Fruit fly (Drosophila melanogaster) whole organism, embryonic: ENCODE results near the gene pav.

Experiments used
- Abd-B ChIP-seq: fragments of 200-800 bp; sonication (Bioruptor generic); optimal IDR thresholded peaks from 2 replicates; lab custom pipeline; 2018; ENCODE audit warnings: missing biosample characterization, mild to moderate bottlenecking, missing genetic modification characterization, moderate library complexity
- Atf6 ChIP-seq: fragments of 200-800 bp; sonication (Bioruptor generic); IDR thresholded peaks from 2 replicates; pipeline ENCODE4 v1.3.6; 2022; ENCODE audit warnings: missing biosample characterization, missing genetic modification characterization
- Awh ChIP-seq: fragments of 200-800 bp; sonication (Bioruptor generic); IDR thresholded peaks from 2 replicates; pipeline ENCODE4, ENCODE4 v1.3.6; 2022; ENCODE audit warnings: missing biosample characterization, missing genetic modification characterization
- BEAF-32 ChIP-seq: fragments of 200-800 bp; sonication (Bioruptor generic); optimal IDR thresholded peaks from 3 replicates; lab custom pipeline; 2017; ENCODE audit warnings: missing biosample characterization, missing genetic modification characterization, mild to moderate bottlenecking, moderate library complexity, missing genetic modification reagents
- CG10267 ChIP-seq: fragments of 200-800 bp; sonication (Bioruptor generic); optimal IDR thresholded peaks from 2 replicates; lab custom pipeline; 2018; ENCODE audit warnings: missing biosample characterization, mild to moderate bottlenecking, missing genetic modification characterization, moderate library complexity
- CG11456 ChIP-seq: fragments of 200-800 bp; sonication (Bioruptor generic); IDR thresholded peaks from 3 replicates; pipeline ENCODE4 v1.3.6; 2022; ENCODE audit warnings: missing biosample characterization, missing genetic modification characterization
- CG14667 ChIP-seq: fragments of 200-800 bp; sonication (Bioruptor generic); IDR thresholded peaks from 2 replicates; pipeline ENCODE4 v1.3.6; 2022; ENCODE audit warnings: missing biosample characterization, missing genetic modification characterization
- CG15696 ChIP-seq: fragments of 200-800 bp; sonication (Bioruptor generic); optimal IDR thresholded peaks from 2 replicates; lab custom pipeline; 2019; ENCODE audit warnings: missing biosample characterization, mild to moderate bottlenecking, missing genetic modification characterization, moderate library complexity
- CG1647 ChIP-seq: fragments of 200-800 bp; sonication (Bioruptor generic); optimal IDR thresholded peaks from 3 replicates; lab custom pipeline; 2016; ENCODE audit warnings: missing biosample characterization, missing genetic modification characterization
- CG17568 ChIP-seq: fragments of 200-800 bp; sonication (Bioruptor generic); optimal IDR thresholded peaks from 2 replicates; lab custom pipeline; 2018; ENCODE audit warnings: missing biosample characterization, mild to moderate bottlenecking, missing genetic modification characterization, moderate library complexity
- CG2120 ChIP-seq: fragments of 200-800 bp; sonication (Bioruptor generic); optimal IDR thresholded peaks from 3 replicates; lab custom pipeline; 2016; ENCODE audit warnings: missing biosample characterization, missing genetic modification characterization
- CG30403 ChIP-seq: fragments of 200-800 bp; sonication (Bioruptor generic); optimal IDR thresholded peaks from 3 replicates; lab custom pipeline; 2016; ENCODE audit warnings: missing biosample characterization, missing genetic modification characterization
- CG34376 ChIP-seq: fragments of 200-800 bp; sonication (Bioruptor generic); optimal IDR thresholded peaks from 2 replicates; lab custom pipeline; 2018; ENCODE audit warnings: missing biosample characterization, mild to moderate bottlenecking, missing genetic modification characterization
- CG34422 ChIP-seq: fragments of 200-800 bp; sonication (Bioruptor generic); IDR thresholded peaks from 3 replicates; pipeline ENCODE4 v1.3.6; 2022; ENCODE audit warnings: missing biosample characterization, missing genetic modification characterization
- CG3847 ChIP-seq: fragments of 200-800 bp; sonication (Bioruptor generic); IDR thresholded peaks from 2 replicates; pipeline ENCODE4 v1.3.6; 2022; ENCODE audit warnings: missing biosample characterization, missing genetic modification characterization
- CG4617 ChIP-seq: fragments of 200-800 bp; sonication (Bioruptor generic); optimal IDR thresholded peaks from 3 replicates; lab custom pipeline; 2016; ENCODE audit warnings: missing biosample characterization, missing genetic modification characterization, borderline replicate concordance
- CG4730 ChIP-seq: fragments of 200-800 bp; sonication (Bioruptor generic); IDR thresholded peaks from 2 replicates; pipeline ENCODE4 v1.3.6; 2022; ENCODE audit warnings: missing biosample characterization, missing genetic modification characterization
- CG6689 ChIP-seq: fragments of 200-800 bp; sonication (Bioruptor generic); IDR thresholded peaks from 2 replicates; pipeline ENCODE4 v1.3.6; 2022; ENCODE audit warnings: missing biosample characterization, missing genetic modification characterization
- CG8924 ChIP-seq: fragments of 200-800 bp; optimal IDR thresholded peaks from 3 replicates; lab custom pipeline; 2019; ENCODE audit warnings: missing biosample characterization, mild to moderate bottlenecking, missing genetic modification characterization, moderate library complexity
- CG9797 ChIP-seq: fragments of 200-800 bp; sonication (Bioruptor generic); optimal IDR thresholded peaks from 3 replicates; lab custom pipeline; 2018; ENCODE audit warnings: missing biosample characterization, mild to moderate bottlenecking, missing genetic modification characterization
- CG9932 ChIP-seq: fragments of 200-800 bp; sonication (Bioruptor generic); IDR thresholded peaks from 2 replicates; pipeline ENCODE4 v1.3.6; 2022; ENCODE audit warnings: missing biosample characterization, missing genetic modification characterization
- Chrac-16 ChIP-seq: fragments of 200-800 bp; sonication (Bioruptor generic); optimal IDR thresholded peaks from 3 replicates; lab custom pipeline; 2016; ENCODE audit warnings: missing biosample characterization, missing genetic modification characterization
- E2f2 ChIP-seq: fragments of 200-800 bp; sonication (Bioruptor generic); IDR thresholded peaks from 2 replicates; pipeline ENCODE4 v1.3.6; 2022; ENCODE audit warnings: missing biosample characterization, missing genetic modification characterization
- HmgZ ChIP-seq: fragments of 200-800 bp; sonication (Bioruptor generic); optimal IDR thresholded peaks from 2 replicates; lab custom pipeline; 2018; ENCODE audit warnings: missing biosample characterization, mild to moderate bottlenecking, missing genetic modification characterization
- Lim3 ChIP-seq: fragments of 200-800 bp; sonication (Bioruptor generic); IDR thresholded peaks from 2 replicates; pipeline ENCODE4 v1.3.6; 2022; ENCODE audit warnings: missing biosample characterization, missing genetic modification characterization
- MESR4 ChIP-seq: fragments of 200-800 bp; sonication (Bioruptor generic); optimal IDR thresholded peaks from 2 replicates; lab custom pipeline; 2018; ENCODE audit warnings: missing biosample characterization, mild to moderate bottlenecking, missing genetic modification characterization, moderate library complexity
- Mrtf ChIP-seq: fragments of 200-800 bp; sonication (Bioruptor generic); IDR thresholded peaks from 3 replicates; pipeline ENCODE4 v1.3.6; 2022; ENCODE audit warnings: missing biosample characterization, missing genetic modification characterization
- Myb ChIP-seq: fragments of 200-800 bp; sonication (Bioruptor generic); optimal IDR thresholded peaks from 2 replicates; lab custom pipeline; 2016; ENCODE audit warnings: missing biosample characterization, missing genetic modification characterization
- Nf-YB ChIP-seq: fragments of 200-800 bp; sonication (Bioruptor generic); optimal IDR thresholded peaks from 3 replicates; lab custom pipeline; 2019; ENCODE audit warnings: missing biosample characterization, mild to moderate bottlenecking, missing genetic modification characterization, moderate library complexity
- NfI ChIP-seq: fragments of 200-800 bp; sonication (Bioruptor generic); optimal IDR thresholded peaks from 3 replicates; lab custom pipeline; 2018; ENCODE audit warnings: missing biosample characterization, mild to moderate bottlenecking, missing genetic modification characterization, moderate library complexity
- Opbp ChIP-seq: fragments of 200-800 bp; sonication (Bioruptor generic); IDR thresholded peaks from 3 replicates; pipeline ENCODE4 v1.3.6; 2022; ENCODE audit warnings: missing biosample characterization, missing genetic modification characterization; ENCODE audit not compliant: partially characterized antibody
- Tbp ChIP-seq: fragments of >200 bp; optimal IDR thresholded peaks from 2 replicates; lab custom pipeline; 2018; ENCODE audit warnings: missing biosample characterization, missing genetic modification characterization
- Vsx1 ChIP-seq: fragments of 200-800 bp; sonication (Bioruptor generic); optimal IDR thresholded peaks from 2 replicates; lab custom pipeline; 2017; ENCODE audit warnings: missing biosample characterization, mild to moderate bottlenecking, missing genetic modification characterization, missing genetic modification reagents
- YL-1 ChIP-seq: fragments of 200-800 bp; sonication (Bioruptor generic); optimal IDR thresholded peaks from 3 replicates; lab custom pipeline; 2017; ENCODE audit warnings: missing biosample characterization, mild to moderate bottlenecking, missing genetic modification characterization
- amos ChIP-seq: fragments of 200-800 bp; sonication (Bioruptor generic); IDR thresholded peaks from 2 replicates; pipeline ENCODE4 v1.3.6; 2022; ENCODE audit warnings: missing biosample characterization, missing genetic modification characterization; ENCODE audit not compliant: partially characterized antibody
- bowl ChIP-seq: fragments of 200-800 bp; sonication (Bioruptor generic); IDR thresholded peaks from 2 replicates; pipeline ENCODE4 v1.3.6; 2022; ENCODE audit warnings: missing biosample characterization, missing genetic modification characterization
- dpn ChIP-seq, 2 experiments: fragments of 200-800 bp; sonication (Bioruptor generic); optimal IDR thresholded peaks; 3 replicates each; lab custom pipeline; 2016; ENCODE audit warnings: missing biosample characterization in 2 of 2, missing genetic modification characterization in 2 of 2
- fd96Cb ChIP-seq: fragments of 200-800 bp; sonication (Bioruptor generic); optimal IDR thresholded peaks from 2 replicates; lab custom pipeline; 2018; ENCODE audit warnings: missing biosample characterization, mild to moderate bottlenecking, missing genetic modification characterization, moderate library complexity
- ftz-f1 ChIP-seq: fragments of 200-800 bp; sonication (Bioruptor generic); optimal IDR thresholded peaks from 2 replicates; lab custom pipeline; 2016; ENCODE audit warnings: missing biosample characterization, missing genetic modification characterization
- gem ChIP-seq: fragments of 200-800 bp; sonication (Bioruptor generic); optimal IDR thresholded peaks from 2 replicates; lab custom pipeline; 2019; ENCODE audit warnings: missing biosample characterization, mild to moderate bottlenecking, missing genetic modification characterization, moderate library complexity
- hkb ChIP-seq, 2 experiments: fragments of 200-800 bp in 1 of 2; fragments of >200 bp in 1 of 2; sonication (Bioruptor generic) in 1 of 2; IDR thresholded peaks in 1 of 2; optimal IDR thresholded peaks in 1 of 2; 2 replicates each; pipeline versions ENCODE4 v1.3.6 to Lab custom; 2017 to 2022; ENCODE audit warnings: missing biosample characterization in 1 of 2, missing genetic modification characterization in 1 of 2
- nom ChIP-seq: fragments of 200-800 bp; sonication (Bioruptor generic); optimal IDR thresholded peaks from 2 replicates; lab custom pipeline; 2017; ENCODE audit warnings: missing biosample characterization, missing genetic modification characterization, mild to moderate bottlenecking, moderate library complexity, missing genetic modification reagents
- peb ChIP-seq: fragments of 200-800 bp; sonication (Bioruptor generic); IDR thresholded peaks from 2 replicates; pipeline ENCODE4 v1.3.6; 2022; ENCODE audit warnings: missing biosample characterization, missing genetic modification characterization
- ranshi ChIP-seq: fragments of 200-800 bp; sonication (Bioruptor generic); IDR thresholded peaks from 2 replicates; pipeline ENCODE4 v1.3.6; 2022; ENCODE audit warnings: missing biosample characterization, missing genetic modification characterization
- ssp ChIP-seq: fragments of 200-800 bp; sonication (Bioruptor generic); IDR thresholded peaks from 2 replicates; pipeline ENCODE4 v1.3.6; 2022; ENCODE audit warnings: missing biosample characterization, missing genetic modification characterization
- tin ChIP-seq: fragments of 200-800 bp; sonication (Bioruptor generic); optimal IDR thresholded peaks from 3 replicates; lab custom pipeline; 2016; ENCODE audit warnings: missing biosample characterization, missing genetic modification characterization
- wdn ChIP-seq: fragments of 200-800 bp; sonication (Bioruptor generic); IDR thresholded peaks from 2 replicates; pipeline ENCODE4 v1.3.6; 2022; ENCODE audit warnings: missing biosample characterization, missing genetic modification characterization
- zfh2 ChIP-seq: fragments of 200-800 bp; sonication (Bioruptor generic); optimal IDR thresholded peaks from 2 replicates; lab custom pipeline; 2016; ENCODE audit warnings: missing biosample characterization, missing genetic modification characterization

The pav gene

dm6 chr3L:4242428-4242827, at the start of gene pav (continued):
- TF ChIP-seq tin (GFP tag; lab: Kevin White, UChicago) (peak; percentile 28), CG10267 (tag; lab: Kevin White, UChicago) (peak; percentile 61), CG4617 (GFP tag; lab: Kevin White, UChicago) (peak; percentile 31), ftz-f1 (GFP tag; lab: Kevin White, UChicago) (peak; percentile 46), Lim3 (GFP tag; lab: Robert Waterston, UW) (no peak), CG14667 (GFP tag; lab: Robert Waterston, UW) (peak; percentile 4; the same call in 1 of the 2 replicates), BEAF-32 (GFP tag; lab: Kevin White, UChicago) (peak; percentile 47), CG30403 (GFP tag; lab: Kevin White, UChicago) (peak; percentile 54), bowl (GFP tag; lab: Robert Waterston, UW) (no peak), dpn (GFP tag; optimal IDR thresholded peaks at IDR 0.05; lab: Kevin White, UChicago) (peak in 1 of 2 experiments; percentile 55), peb (no peak), CG6689 (GFP tag; lab: Robert Waterston, UW) (peak; percentile 4; the same call in 1 of the 2 replicates), Awh (GFP tag; lab: Robert Waterston, UW) (no peak; the same call in 1 of the 2 replicates), CG1647 (GFP tag; lab: Kevin White, UChicago) (no peak), CG17568 (GFP tag; lab: Kevin White, UChicago) (no peak), CG2120 (GFP tag; lab: Kevin White, UChicago) (peak; percentile 41), CG9932 (GFP tag; lab: Robert Waterston, UW) (peak; percentile 53), wdn (GFP tag; lab: Robert Waterston, UW) (no peak), Chrac-16 (GFP tag; lab: Kevin White, UChicago) (peak; percentile 14), MESR4 (GFP tag; lab: Kevin White, UChicago) (peak; percentile 46), CG34376 (no peak), nom (GFP tag; lab: Kevin White, UChicago) (no peak), fd96Cb (peak; percentile 44), HmgZ (tag; lab: Kevin White, UChicago) (peak; percentile 72), Mrtf (GFP tag; lab: Robert Waterston, UW) (no peak), CG11456 (0 out of 3 replicates have a peak, but pooled peaks have one; percentile 31), E2f2 (GFP tag; lab: Robert Waterston, UW) (peak; percentile 93), Nf-YB (no peak), Abd-B (GFP tag; lab: Kevin White, UChicago) (peak; percentile 4), CG4730 (peak; percentile 44; the same call in 1 of the 2 replicates), zfh2 (no peak), YL-1 (GFP tag; lab: Kevin White, UChicago) (peak; percentile 66), CG15696 (tag; lab: Kevin White, UChicago) (peak; percentile 11), Tbp (GFP tag; lab: Kevin White, UChicago) (no peak)

DNA sequence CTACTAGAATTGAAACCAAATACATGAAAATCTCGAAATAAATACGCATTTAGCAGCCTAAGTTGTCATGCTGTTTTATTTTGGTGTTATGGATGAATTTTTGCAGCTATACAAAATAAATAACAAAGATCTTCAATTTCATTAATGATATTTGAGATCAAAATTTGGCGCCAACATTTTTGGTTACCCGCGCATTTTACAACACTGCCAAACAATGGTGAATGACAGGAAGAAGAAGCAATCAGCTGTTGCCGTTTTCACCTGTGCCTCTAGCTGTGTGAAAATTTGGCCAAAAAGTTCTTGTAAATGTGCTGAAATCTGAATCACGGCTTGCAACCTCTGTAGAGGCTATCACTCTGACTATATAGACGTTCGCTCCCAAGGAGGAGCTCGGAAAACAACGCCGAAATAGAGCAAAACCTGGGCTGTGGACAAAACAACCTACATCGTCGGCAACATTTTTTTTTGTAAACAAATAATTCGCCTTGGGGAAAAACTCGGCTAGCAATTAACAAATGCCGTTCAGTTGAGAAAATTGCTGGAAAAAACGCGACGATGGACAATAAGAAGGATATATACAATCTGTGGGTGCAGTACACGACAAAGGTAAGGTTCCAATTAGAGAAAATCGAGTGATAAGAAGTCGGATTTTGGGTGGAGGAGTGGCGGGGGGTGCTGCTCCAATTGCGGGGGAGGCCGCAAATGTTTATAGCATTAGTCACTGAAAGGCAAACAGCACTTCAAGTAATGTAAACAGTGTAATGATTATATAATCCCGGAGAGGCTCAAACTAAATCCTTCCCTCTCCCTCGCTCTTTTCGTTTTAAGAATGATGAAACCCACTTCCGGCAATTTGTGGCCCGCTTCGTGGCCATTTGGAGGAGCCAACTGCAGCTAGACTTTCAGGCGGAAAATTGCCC, 48.5 kb upstream of the pav start, which contains the start of gene CG43367:
TSS of gene CG43367 (plus strand) at position 264 of the 920 bp plus-strand sequence.
- TF ChIP-seq Atf6: 0 out of 2 replicates have a peak, but pooled peaks have one; percentile 22
- TF ChIP-seq Myb (GFP tag; lab: Kevin White, UChicago): peak; percentile 45
- TF ChIP-seq gem: no peak
- peak; percentile 29; the same call in 1 of the 3 replicates for TF ChIP-seq CG34422 (GFP tag; lab: Robert Waterston, UW)
- TF ChIP-seq ranshi (GFP tag; lab: Robert Waterston, UW): peak; percentile 5; the same call in 1 of the 2 replicates
- TF ChIP-seq Opbp (GFP tag; lab: Robert Waterston, UW): peak; percentile 50; the same call in 1 of the 3 replicates
- peak; percentile 0 for TF ChIP-seq CG9797
- TF ChIP-seq Vsx1 (GFP tag; lab: Kevin White, UChicago): no peak
- no peak for TF ChIP-seq CG8924 (tag; lab: Kevin White, UChicago)
- peak; percentile 56 for TF ChIP-seq CG3847 (GFP tag; lab: Robert Waterston, UW)
- peak in 1 of 2 experiments; percentile 40 for TF ChIP-seq dpn (GFP tag; optimal IDR thresholded peaks at IDR 0.05; lab: Kevin White, UChicago)
- no peak for TF ChIP-seq ssp (GFP tag; lab: Robert Waterston, UW)
- peak; percentile 38 for TF ChIP-seq CG9932 (GFP tag; lab: Robert Waterston, UW)
- TF ChIP-seq hkb (optimal IDR thresholded peaks at IDR 0.05; lab: Kevin White, UChicago): no peak
- TF ChIP-seq hkb (GFP tag; IDR thresholded peaks at IDR 0.05; lab: Robert Waterston, UW): peak; percentile 26; the same call in 1 of the 2 replicates
- TF ChIP-seq NfI (GFP tag; lab: Kevin White, UChicago): peak; percentile 16
- TF ChIP-seq amos (GFP tag; lab: Robert Waterston, UW): no peak; the same call in 1 of the 2 replicates
